Fruit fly (Drosophila melanogaster): Measurements from ENCODE around the gene CG42369.

dm6 chr2L:6354231-6354630 lies 42.8 kb downstream of the CG42369 start, which contains the start of gene ppk7:
- TF ChIP-seq pan (optimal IDR thresholded peaks at IDR 0.05) (no peak), usp (GFP tag; optimal IDR thresholded peaks at IDR 0.05) (no peak), psq (optimal IDR thresholded peaks at IDR 0.05) (no peak), CG8478 (optimal IDR thresholded peaks at IDR 0.05) (no peak)

Measured in whole organism.